Fruit fly (Drosophila melanogaster): ENCODE results near the gene Cad86C.
A peak's percentile ranks its signal among the peaks of the same experiment; 100 is the strongest.

Cad86C gene

dm6 chr3R:10884031-10884677, 57.3 kb downstream of the Cad86C start (continued):
- no peak for TF ChIP-seq hkb (optimal IDR thresholded peaks at IDR 0.05)
- TF ChIP-seq hkb (GFP tag; IDR thresholded peaks at IDR 0.05), result peak; percentile 91
- TF ChIP-seq Optix (GFP tag; IDR thresholded peaks at IDR 0.05), result peak; percentile 60; the same call in 1 of the 3 replicates
- TF ChIP-seq crc (GFP tag; optimal IDR thresholded peaks at IDR 0.05), result no peak
- TF ChIP-seq CG30403 (GFP tag; optimal IDR thresholded peaks at IDR 0.05), result peak; percentile 62
- TF ChIP-seq jing (GFP tag; optimal IDR thresholded peaks at IDR 0.05), result peak; percentile 2
- TF ChIP-seq CG12299 (tag; optimal IDR thresholded peaks at IDR 0.05), result peak; percentile 33
- TF ChIP-seq H15 (GFP tag; IDR thresholded peaks at IDR 0.05), result peak; percentile 83
- TF ChIP-seq Lim3 (GFP tag; IDR thresholded peaks at IDR 0.05), result peak; percentile 44; the same call in 1 of the 2 replicates
- peak; percentile 75 for TF ChIP-seq CG31224 (GFP tag; IDR thresholded peaks at IDR 0.05)
- peak; percentile 41 for TF ChIP-seq CG4404 (GFP tag; IDR thresholded peaks at IDR 0.05)
- no peak for TF ChIP-seq CG17612 (GFP tag; IDR thresholded peaks at IDR 0.05)
- no peak for TF ChIP-seq pb (GFP tag; optimal IDR thresholded peaks at IDR 0.05)
- TF ChIP-seq CG16779 (GFP tag; IDR thresholded peaks at IDR 0.05), result peak; percentile 82
- TF ChIP-seq stc (GFP tag; IDR thresholded peaks at IDR 0.05), result peak; percentile 84
- TF ChIP-seq D (optimal IDR thresholded peaks at IDR 0.05), result no peak
- peak; percentile 19 for TF ChIP-seq D (GFP tag; optimal IDR thresholded peaks at IDR 0.05)
- TF ChIP-seq MTF-1 (GFP tag; optimal IDR thresholded peaks at IDR 0.05; ENCODE audit: borderline replicate concordance), result peak; percentile 55
- no peak for TF ChIP-seq Atf-2 (GFP tag; optimal IDR thresholded peaks at IDR 0.05)
- 0 out of 2 replicates have a peak, but pooled peaks have one; percentile 50 for TF ChIP-seq CG5953 (GFP tag; IDR thresholded peaks at IDR 0.05)
- TF ChIP-seq Spps (tag; optimal IDR thresholded peaks at IDR 0.05), result no peak
- TF ChIP-seq grn (GFP tag; optimal IDR thresholded peaks at IDR 0.05), result no peak
- peak; percentile 46 for TF ChIP-seq Deaf1 (tag; optimal IDR thresholded peaks at IDR 0.05)
- TF ChIP-seq jumu (GFP tag; optimal IDR thresholded peaks at IDR 0.05), result no peak
- peak; percentile 88 for TF ChIP-seq CG17359 (tag; optimal IDR thresholded peaks at IDR 0.05)
- TF ChIP-seq NC2β (GFP tag; optimal IDR thresholded peaks at IDR 0.05), result no peak
- TF ChIP-seq Dip2 (GFP tag; IDR thresholded peaks at IDR 0.05), result 0 out of 2 replicates have a peak, but pooled peaks have one; percentile 16
- no peak for TF ChIP-seq Elba2 (GFP tag; optimal IDR thresholded peaks at IDR 0.05)
- TF ChIP-seq cwo (GFP tag; optimal IDR thresholded peaks at IDR 0.05), result peak; percentile 74
- no peak for TF ChIP-seq Mad (GFP tag; optimal IDR thresholded peaks at IDR 0.05)
- peak; percentile 1 for TF ChIP-seq twi (tag; optimal IDR thresholded peaks at IDR 0.05)
- TF ChIP-seq Taf1 (GFP tag; IDR thresholded peaks at IDR 0.05), result peak; percentile 69
- peak; percentile 80 for TF ChIP-seq CG14014 (GFP tag; IDR thresholded peaks at IDR 0.05)
- no peak for TF ChIP-seq stwl (tag; optimal IDR thresholded peaks at IDR 0.05)
- no peak for TF ChIP-seq CG3065 (GFP tag; optimal IDR thresholded peaks at IDR 0.05)
- peak; percentile 52; the same call in 1 of the 3 replicates for TF ChIP-seq otp (GFP tag; IDR thresholded peaks at IDR 0.05)
- peak; percentile 83 for TF ChIP-seq lmd (GFP tag; IDR thresholded peaks at IDR 0.05)
- TF ChIP-seq CG1233 (GFP tag; optimal IDR thresholded peaks at IDR 0.05), result peak; percentile 69
- TF ChIP-seq PHDP (tag; optimal IDR thresholded peaks at IDR 0.05), result peak; percentile 76
- TF ChIP-seq lab (GFP tag; optimal IDR thresholded peaks at IDR 0.05), result peak; percentile 93
- peak; percentile 44; the same call in 1 of the 2 replicates for TF ChIP-seq E2f2 (GFP tag; IDR thresholded peaks at IDR 0.05)
- no peak for TF ChIP-seq dan (GFP tag; IDR thresholded peaks at IDR 0.05)
- TF ChIP-seq az2 (GFP tag; optimal IDR thresholded peaks at IDR 0.05), result peak; percentile 42
- no peak for TF ChIP-seq ac (GFP tag; optimal IDR thresholded peaks at IDR 0.05)
- peak; percentile 88 for TF ChIP-seq sob (GFP tag; IDR thresholded peaks at IDR 0.05)
- TF ChIP-seq Gsc (GFP tag; IDR thresholded peaks at IDR 0.05), result peak; percentile 9; the same call in 1 of the 2 replicates
- peak; percentile 51 for TF ChIP-seq CG12219 (GFP tag; optimal IDR thresholded peaks at IDR 0.05)
- no peak for TF ChIP-seq prd (optimal IDR thresholded peaks at IDR 0.05)
- TF ChIP-seq prd (GFP tag; IDR thresholded peaks at IDR 0.05), result peak; percentile 88
- TF ChIP-seq odd (GFP tag; optimal IDR thresholded peaks at IDR 0.05), result peak; percentile 45
- peak; percentile 51 for TF ChIP-seq sd (tag; optimal IDR thresholded peaks at IDR 0.05)
- TF ChIP-seq Dad (GFP tag; optimal IDR thresholded peaks at IDR 0.05), result no peak
